Fruit fly (Drosophila melanogaster) whole organism, embryonic: Measurements from ENCODE around the gene CG14043.

Experiments
- Ada2b ChIP-seq: fragments of 200-800 bp; sonication (Bioruptor generic); IDR thresholded peaks from 2 replicates; pipeline ENCODE4 v1.3.6; 2022; ENCODE audit warnings: missing biosample characterization, missing genetic modification characterization
- CG10321 ChIP-seq: fragments of 200-800 bp; sonication (Bioruptor generic); IDR thresholded peaks from 2 replicates; pipeline ENCODE4 v1.3.6; 2022; ENCODE audit warnings: missing biosample characterization, missing genetic modification characterization
- CG10654 ChIP-seq: fragments of 200-800 bp; sonication (Bioruptor generic); optimal IDR thresholded peaks from 2 replicates; lab custom pipeline; 2016; ENCODE audit warnings: missing biosample characterization, missing genetic modification characterization
- CG10959 ChIP-seq: fragments of 200-800 bp; sonication (Bioruptor generic); IDR thresholded peaks from 2 replicates; pipeline ENCODE4 v1.3.6; 2022; ENCODE audit warnings: missing biosample characterization, missing genetic modification characterization
- CG11093 ChIP-seq: fragments of 200-800 bp; sonication (Bioruptor generic); IDR thresholded peaks from 3 replicates; pipeline ENCODE4 v1.3.6; 2022; ENCODE audit warnings: missing biosample characterization, missing genetic modification characterization
- CG11398 ChIP-seq: fragments of 200-800 bp; sonication (Bioruptor generic); optimal IDR thresholded peaks from 2 replicates; lab custom pipeline; 2016; ENCODE audit warnings: missing biosample characterization, missing genetic modification characterization
- CG11695 ChIP-seq: fragments of 200-800 bp; sonication (Bioruptor generic); IDR thresholded peaks from 3 replicates; pipeline ENCODE4 v1.3.6; 2022; ENCODE audit warnings: missing biosample characterization, missing genetic modification characterization
- CG11696 ChIP-seq: fragments of 200-800 bp; sonication (Bioruptor generic); IDR thresholded peaks from 2 replicates; pipeline ENCODE4 v1.3.6; 2022; ENCODE audit warnings: missing biosample characterization, missing genetic modification characterization
- CG12071 ChIP-seq: fragments of 200-800 bp; sonication (Bioruptor generic); optimal IDR thresholded peaks from 3 replicates; lab custom pipeline; 2018; ENCODE audit warnings: missing biosample characterization, mild to moderate bottlenecking, missing genetic modification characterization
- CG12659 ChIP-seq: fragments of 200-800 bp; sonication (Bioruptor generic); optimal IDR thresholded peaks from 3 replicates; lab custom pipeline; 2017; ENCODE audit warnings: mild to moderate bottlenecking, missing biosample characterization, missing genetic modification reagents, missing genetic modification characterization
- CG13287 ChIP-seq: fragments of 200-800 bp; sonication (Bioruptor generic); IDR thresholded peaks from 2 replicates; pipeline ENCODE4 v1.3.6; 2022; ENCODE audit warnings: missing biosample characterization, missing genetic modification characterization; ENCODE audit not compliant: partially characterized antibody
- CG13424 ChIP-seq: fragments of 200-800 bp; sonication (Bioruptor generic); optimal IDR thresholded peaks from 2 replicates; lab custom pipeline; 2019; ENCODE audit warnings: missing biosample characterization, mild to moderate bottlenecking, missing genetic modification characterization, moderate library complexity
- CG15073 ChIP-seq: fragments of 200-800 bp; sonication (Bioruptor generic); optimal IDR thresholded peaks from 2 replicates; lab custom pipeline; 2016; ENCODE audit warnings: missing biosample characterization, missing genetic modification characterization
- CG15696 ChIP-seq: fragments of 200-800 bp; sonication (Bioruptor generic); optimal IDR thresholded peaks from 2 replicates; lab custom pipeline; 2019; ENCODE audit warnings: missing biosample characterization, mild to moderate bottlenecking, missing genetic modification characterization, moderate library complexity
- CG17359 ChIP-seq: fragments of 200-800 bp; sonication (Bioruptor generic); optimal IDR thresholded peaks from 3 replicates; lab custom pipeline; 2018; ENCODE audit warnings: missing biosample characterization, mild to moderate bottlenecking, missing genetic modification characterization, moderate library complexity
- CG17802 ChIP-seq: fragments of 200-800 bp; sonication (Bioruptor generic); optimal IDR thresholded peaks from 2 replicates; lab custom pipeline; 2018; ENCODE audit warnings: missing biosample characterization, mild to moderate bottlenecking, missing genetic modification characterization, moderate library complexity
- CG2116 ChIP-seq: fragments of 200-800 bp; sonication (Bioruptor generic); optimal IDR thresholded peaks from 3 replicates; lab custom pipeline; 2018; ENCODE audit warnings: missing biosample characterization, mild to moderate bottlenecking, missing genetic modification characterization
- CG30431 ChIP-seq: fragments of 200-800 bp; sonication (Bioruptor generic); optimal IDR thresholded peaks from 2 replicates; lab custom pipeline; 2017; ENCODE audit warnings: missing biosample characterization, missing genetic modification characterization
- CG4854 ChIP-seq: fragments of 200-800 bp; sonication (Bioruptor generic); optimal IDR thresholded peaks from 2 replicates; lab custom pipeline; 2016; ENCODE audit warnings: missing biosample characterization, missing genetic modification characterization, inconsistent platforms
- CG7745 ChIP-seq: fragments of 200-800 bp; sonication (Bioruptor generic); optimal IDR thresholded peaks from 2 replicates; lab custom pipeline; 2018; ENCODE audit warnings: missing biosample characterization, mild to moderate bottlenecking, missing genetic modification characterization, moderate library complexity
- CG8281 ChIP-seq: fragments of 200-800 bp; sonication (Bioruptor generic); optimal IDR thresholded peaks from 2 replicates; lab custom pipeline; 2018; ENCODE audit warnings: missing biosample characterization, mild to moderate bottlenecking, missing genetic modification characterization, moderate library complexity
- CG8359 ChIP-seq: fragments of 200-800 bp; sonication (Bioruptor generic); optimal IDR thresholded peaks from 2 replicates; lab custom pipeline; 2017; ENCODE audit warnings: missing biosample characterization, mild to moderate bottlenecking, missing genetic modification characterization, borderline replicate concordance
- CG8944 ChIP-seq: fragments of 200-800 bp; sonication (Bioruptor generic); optimal IDR thresholded peaks from 3 replicates; lab custom pipeline; 2016; ENCODE audit warnings: missing biosample characterization, missing genetic modification characterization
- Chrac-16 ChIP-seq: fragments of 200-800 bp; sonication (Bioruptor generic); optimal IDR thresholded peaks from 3 replicates; lab custom pipeline; 2016; ENCODE audit warnings: missing biosample characterization, missing genetic modification characterization
- CrebB ChIP-seq: fragments of 200-800 bp; sonication (Bioruptor generic); optimal IDR thresholded peaks from 3 replicates; lab custom pipeline; 2018; ENCODE audit warnings: missing biosample characterization, mild to moderate bottlenecking, missing genetic modification characterization
- Hr3 ChIP-seq: fragments of 200-800 bp; sonication (Bioruptor generic); optimal IDR thresholded peaks from 3 replicates; lab custom pipeline; 2016; ENCODE audit warnings: missing biosample characterization, missing genetic modification characterization
- Hr51 ChIP-seq, 2 experiments: fragments of 200-800 bp; sonication (Bioruptor generic); optimal IDR thresholded peaks; 2 replicates in 1 of 2; 3 replicates in 1 of 2; lab custom pipeline; 2016 to 2018; ENCODE audit warnings: missing biosample characterization in 2 of 2, missing genetic modification characterization in 2 of 2, mild to moderate bottlenecking in 1 of 2, moderate library complexity in 1 of 2
- Kr ChIP-seq: fragments of 200-800 bp; sonication (Bioruptor generic); optimal IDR thresholded peaks from 2 replicates; lab custom pipeline; 2017; ENCODE audit warnings: missing biosample characterization, mild to moderate bottlenecking, missing genetic modification characterization
- Lpt ChIP-seq: fragments of >200 bp; optimal IDR thresholded peaks from 2 replicates; lab custom pipeline; 2018; ENCODE audit warnings: missing biosample characterization, missing genetic modification characterization
- NFAT ChIP-seq: fragments of 200-800 bp; sonication (Bioruptor generic); IDR thresholded peaks from 2 replicates; pipeline ENCODE4 v1.3.6; 2022; ENCODE audit warnings: missing biosample characterization, missing genetic modification characterization
- Oaz ChIP-seq: fragments of 200-800 bp; sonication (Bioruptor generic); IDR thresholded peaks from 2 replicates; pipeline ENCODE4 v1.3.6; 2022; ENCODE audit warnings: missing biosample characterization, missing genetic modification characterization
- Poxn ChIP-seq: fragments of 200-800 bp; sonication (Bioruptor generic); IDR thresholded peaks from 2 replicates; pipeline ENCODE4 v1.3.6; 2022; ENCODE audit warnings: missing biosample characterization, missing genetic modification characterization
- Sry-β ChIP-seq: fragments of 200-800 bp; sonication (Bioruptor generic); optimal IDR thresholded peaks from 2 replicates; lab custom pipeline; 2018; ENCODE audit warnings: missing biosample characterization, mild to moderate bottlenecking, missing genetic modification characterization, moderate library complexity
- ab ChIP-seq: fragments of 200-800 bp; sonication (Bioruptor generic); optimal IDR thresholded peaks from 2 replicates; lab custom pipeline; 2016; ENCODE audit warnings: missing biosample characterization, missing genetic modification characterization
- abd-A ChIP-seq: fragments of 200-800 bp; sonication (Bioruptor generic); optimal IDR thresholded peaks from 3 replicates; lab custom pipeline; 2019; ENCODE audit warnings: missing biosample characterization, mild to moderate bottlenecking, missing genetic modification characterization, moderate library complexity
- br ChIP-seq: fragments of >200 bp; optimal IDR thresholded peaks from 2 replicates; lab custom pipeline; 2017
- ci ChIP-seq: fragments of 200-800 bp; sonication (Bioruptor generic); IDR thresholded peaks from 3 replicates; pipeline ENCODE4 v1.3.6; 2022; ENCODE audit warnings: missing biosample characterization, missing genetic modification characterization
- dmrt11E ChIP-seq: fragments of 200-800 bp; sonication (Bioruptor generic); optimal IDR thresholded peaks from 3 replicates; lab custom pipeline; 2018; ENCODE audit warnings: missing biosample characterization, mild to moderate bottlenecking, missing genetic modification characterization, moderate library complexity
- fru ChIP-seq: fragments of >200 bp; optimal IDR thresholded peaks from 2 replicates; lab custom pipeline; 2017
- gsb ChIP-seq: fragments of 200-800 bp; sonication (Bioruptor generic); IDR thresholded peaks from 2 replicates; pipeline ENCODE4 v1.3.6; 2022; ENCODE audit warnings: missing biosample characterization, missing genetic modification characterization
- lola ChIP-seq, 3 experiments: fragments of >200 bp in 2 of 3; fragments of 200-800 bp in 1 of 3; sonication (Bioruptor generic) in 1 of 3; optimal IDR thresholded peaks; 2 replicates each; lab custom pipeline; 2017 to 2019; ENCODE audit warnings: missing biosample characterization in 3 of 3, missing genetic modification characterization in 3 of 3, mild to moderate bottlenecking in 1 of 3, moderate library complexity in 1 of 3
- onecut ChIP-seq: fragments of 200-800 bp; sonication (Bioruptor generic); IDR thresholded peaks from 2 replicates; pipeline ENCODE4 v1.3.6; 2022; ENCODE audit warnings: missing biosample characterization, missing genetic modification characterization
- otp ChIP-seq: fragments of 200-800 bp; sonication (Bioruptor generic); IDR thresholded peaks from 3 replicates; pipeline ENCODE4, ENCODE4 v1.3.6; 2022; ENCODE audit warnings: missing biosample characterization, missing genetic modification characterization
- pnt ChIP-seq: fragments of 200-800 bp; sonication (Bioruptor generic); optimal IDR thresholded peaks from 3 replicates; lab custom pipeline; 2016; ENCODE audit warnings: missing biosample characterization, missing genetic modification characterization
- pum ChIP-seq: fragments of 200-800 bp; sonication (Bioruptor generic); optimal IDR thresholded peaks from 2 replicates; lab custom pipeline; 2016; ENCODE audit warnings: missing biosample characterization, missing genetic modification characterization
- repo ChIP-seq: fragments of 200-800 bp; sonication (Bioruptor generic); optimal IDR thresholded peaks from 2 replicates; lab custom pipeline; 2016; ENCODE audit warnings: missing biosample characterization, missing genetic modification characterization
- slbo ChIP-seq: fragments of 200-800 bp; sonication (Bioruptor generic); IDR thresholded peaks from 2 replicates; pipeline ENCODE4 v1.3.6; 2022; ENCODE audit warnings: missing biosample characterization, missing genetic modification characterization
- sug ChIP-seq: fragments of 200-800 bp; optimal IDR thresholded peaks from 2 replicates; lab custom pipeline; 2019; ENCODE audit warnings: missing biosample characterization, mild to moderate bottlenecking, missing genetic modification characterization, moderate library complexity
- toy ChIP-seq: fragments of 200-800 bp; sonication (Bioruptor generic); IDR thresholded peaks from 2 replicates; pipeline ENCODE4 v1.3.6; 2022; ENCODE audit warnings: missing biosample characterization, missing genetic modification characterization
- zen ChIP-seq: fragments of 200-800 bp; sonication (Bioruptor generic); optimal IDR thresholded peaks from 3 replicates; lab custom pipeline; 2018; ENCODE audit warnings: missing biosample characterization, mild to moderate bottlenecking, missing genetic modification characterization, moderate library complexity

The CG14043 gene

dm6 chr2L:5004677-5005463 lies 33.4 kb downstream of the CG14043 start (continued):
- TF ChIP-seq CG7745 (no peak), pnt (GFP tag; lab: Kevin White, UChicago) (peak; percentile 94), repo (peak; percentile 94), CG30431 (GFP tag; lab: Kevin White, UChicago) (peak; percentile 87), CG15073 (peak; percentile 74), CG17802 (peak; percentile 72), CG12659 (GFP tag; lab: Kevin White, UChicago) (peak; percentile 96), CG10654 (GFP tag; lab: Kevin White, UChicago) (peak; percentile 91), CrebB (tag; lab: Kevin White, UChicago) (peak; percentile 92), Kr (GFP tag; lab: Kevin White, UChicago) (no peak), Ada2b (GFP tag; lab: Robert Waterston, UW) (peak; percentile 98), CG11695 (GFP tag; lab: Robert Waterston, UW) (peak; percentile 96), Oaz (GFP tag; lab: Robert Waterston, UW) (peak; percentile 90), CG8281 (tag; lab: Kevin White, UChicago) (peak; percentile 84), br (no peak), CG8359 (peak; percentile 71), abd-A (tag; lab: Kevin White, UChicago) (peak; percentile 77), CG11398 (GFP tag; lab: Kevin White, UChicago) (peak; percentile 91), otp (GFP tag; lab: Robert Waterston, UW) (peak; percentile 93), slbo (peak; percentile 98), NFAT (peak; percentile 92), CG10959 (peak; percentile 87), CG10321 (GFP tag; lab: Robert Waterston, UW) (peak; percentile 65; the same call in 1 of the 2 replicates), CG15696 (peak; percentile 80), Hr51 (GFP tag; optimal IDR thresholded peaks at IDR 0.05; lab: Kevin White, UChicago) (peak; percentile 92 to 93), Poxn (GFP tag; lab: Robert Waterston, UW) (peak; percentile 85), Chrac-16 (GFP tag; lab: Kevin White, UChicago) (peak; percentile 90), CG17359 (tag; lab: Kevin White, UChicago) (peak; percentile 97), CG8944 (GFP tag; lab: Kevin White, UChicago) (peak; percentile 94), Sry-β (GFP tag; lab: Kevin White, UChicago) (no peak), Lpt (no peak), CG4854 (GFP tag; lab: Kevin White, UChicago) (peak; percentile 91), toy (GFP tag; lab: Robert Waterston, UW) (peak; percentile 82), dmrt11E (tag; lab: Kevin White, UChicago) (peak; percentile 82), Hr3 (GFP tag; lab: Kevin White, UChicago) (peak; percentile 92), CG13287 (GFP tag; lab: Robert Waterston, UW) (no peak), zen (tag; lab: Kevin White, UChicago) (peak; percentile 88), ab (peak; percentile 85), CG2116 (GFP tag; lab: Kevin White, UChicago) (peak; percentile 57), lola (GFP tag; optimal IDR thresholded peaks at IDR 0.05; lab: Kevin White, UChicago) (peak in 1 of 3 experiments; percentile 80), onecut (GFP tag; lab: Robert Waterston, UW) (peak; percentile 86), gsb (GFP tag; lab: Robert Waterston, UW) (peak; percentile 91), fru (no peak), CG12071 (GFP tag; lab: Kevin White, UChicago) (peak; percentile 93), pum (GFP tag; lab: Kevin White, UChicago) (peak; percentile 93), CG11696 (GFP tag; lab: Robert Waterston, UW) (peak; percentile 85), sug (peak; percentile 92), CG13424 (tag; lab: Kevin White, UChicago) (peak; percentile 95), CG11093 (GFP tag; lab: Robert Waterston, UW) (peak; percentile 92; the same call in 2 of the 3 replicates), ci (peak; percentile 97)
